Fruit fly (Drosophila melanogaster): Measurements from ENCODE around the gene Acbp4.

Gene Acbp4

dm6 chr3L:7156890-7157289 lies 28.8 kb upstream of the Acbp4 start, which contains the start of gene corn (continued):
- TF ChIP-seq CG34224 (GFP tag; IDR thresholded peaks at IDR 0.05; ENCODE audit: partially characterized antibody) (0 out of 3 replicates have a peak, but pooled peaks have one; percentile 15), chm (GFP tag; IDR thresholded peaks at IDR 0.05) (peak; percentile 62), amos (GFP tag; IDR thresholded peaks at IDR 0.05; ENCODE audit: partially characterized antibody) (peak; percentile 42; the same call in 1 of the 2 replicates), CG14014 (GFP tag; IDR thresholded peaks at IDR 0.05) (no peak), H2.0 (GFP tag; IDR thresholded peaks at IDR 0.05) (no peak), CHES-1-like (GFP tag; optimal IDR thresholded peaks at IDR 0.05) (no peak), CG42726 (GFP tag; IDR thresholded peaks at IDR 0.05; ENCODE audit: partially characterized antibody) (peak; percentile 42; the same call in 1 of the 2 replicates), croc (GFP tag; conservative IDR thresholded peaks at IDR 0.05) (no peak), E2f2 (GFP tag; IDR thresholded peaks at IDR 0.05) (peak; percentile 47; the same call in 1 of the 2 replicates), zfh1 (GFP tag; IDR thresholded peaks at IDR 0.05) (0 out of 3 replicates have a peak, but pooled peaks have one; percentile 35), CG16813 (GFP tag; IDR thresholded peaks at IDR 0.05; ENCODE audit: partially characterized antibody) (no peak), pzg (GFP tag; optimal IDR thresholded peaks at IDR 0.05) (peak; percentile 38), Ets65A (GFP tag) (no peak), MESR4 (GFP tag; optimal IDR thresholded peaks at IDR 0.05) (peak; percentile 7), NC2β (GFP tag; optimal IDR thresholded peaks at IDR 0.05) (no peak), emc (GFP tag; optimal IDR thresholded peaks at IDR 0.05) (no peak), nerfin-1 (tag; optimal IDR thresholded peaks at IDR 0.05) (no peak), tx (GFP tag; optimal IDR thresholded peaks at IDR 0.05) (no peak), gfzf (GFP tag; optimal IDR thresholded peaks at IDR 0.05) (peak; percentile 71), ken (GFP tag; IDR thresholded peaks at IDR 0.05) (no peak), CG7987 (GFP tag; optimal IDR thresholded peaks at IDR 0.05) (peak; percentile 0), Scr (GFP tag; IDR thresholded peaks at IDR 0.05; ENCODE audit: partially characterized antibody) (0 out of 2 replicates have a peak, but pooled peaks have one; percentile 8), CG34422 (GFP tag; IDR thresholded peaks at IDR 0.05) (peak; percentile 25; the same call in 1 of the 3 replicates), CG11085 (GFP tag; IDR thresholded peaks at IDR 0.05) (no peak), CG4360 (GFP tag; IDR thresholded peaks at IDR 0.05) (no peak), hb (GFP tag; IDR thresholded peaks at IDR 0.05; ENCODE audit: partially characterized antibody) (no peak), sens (GFP tag) (peak; percentile 90), CG6791 (GFP tag; IDR thresholded peaks at IDR 0.05; ENCODE audit: partially characterized antibody) (peak; percentile 36; the same call in 2 of the 3 replicates), Trl (optimal IDR thresholded peaks at IDR 0.05) (peak; percentile 46 to 52), Trl (GFP tag; optimal IDR thresholded peaks at IDR 0.05) (no peak), Jarid2 (GFP tag; optimal IDR thresholded peaks at IDR 0.05) (peak; percentile 87), Deaf1 (tag; optimal IDR thresholded peaks at IDR 0.05) (peak; percentile 12), schlank (tag; optimal IDR thresholded peaks at IDR 0.05) (no peak), BtbVII (GFP tag; optimal IDR thresholded peaks at IDR 0.05) (no peak), sd (tag; optimal IDR thresholded peaks at IDR 0.05) (no peak), CG7839 (tag; optimal IDR thresholded peaks at IDR 0.05) (no peak), chinmo (GFP tag; IDR thresholded peaks at IDR 0.05; ENCODE audit: partially characterized antibody) (0 out of 4 replicates have a peak, but pooled peaks have one; percentile 69), CG13424 (tag; optimal IDR thresholded peaks at IDR 0.05) (no peak), peb (GFP tag; IDR thresholded peaks at IDR 0.05) (no peak), Gug (GFP tag; IDR thresholded peaks at IDR 0.05) (no peak), Dp (GFP tag; optimal IDR thresholded peaks at IDR 0.05) (peak; percentile 39), B-H2 (GFP tag; optimal IDR thresholded peaks at IDR 0.05) (peak; percentile 0)

Measured in whole organism, embryonic.